Fruit fly (Drosophila melanogaster) whole organism, embryonic: ENCODE results near the gene Cpr64Ab.

Source experiments
- Adf1 ChIP-seq: fragments of 200-800 bp; sonication (Bioruptor generic); IDR thresholded peaks from 2 replicates; pipeline ENCODE4 v1.3.6; 2022; ENCODE audit warnings: missing biosample characterization, missing genetic modification characterization
- CG10274 ChIP-seq: fragments of 200-800 bp; sonication (Bioruptor generic); optimal IDR thresholded peaks from 3 replicates; lab custom pipeline; 2017; ENCODE audit warnings: missing biosample characterization, mild to moderate bottlenecking, missing genetic modification characterization
- CG10321 ChIP-seq: fragments of 200-800 bp; sonication (Bioruptor generic); IDR thresholded peaks from 2 replicates; pipeline ENCODE4 v1.3.6; 2022; ENCODE audit warnings: missing biosample characterization, missing genetic modification characterization
- CG10654 ChIP-seq: fragments of 200-800 bp; sonication (Bioruptor generic); optimal IDR thresholded peaks from 2 replicates; lab custom pipeline; 2016; ENCODE audit warnings: missing biosample characterization, missing genetic modification characterization
- CG12155 ChIP-seq: fragments of 200-800 bp; sonication (Bioruptor generic); optimal IDR thresholded peaks from 3 replicates; lab custom pipeline; 2016; ENCODE audit warnings: missing biosample characterization, missing genetic modification characterization
- CG13894 ChIP-seq: fragments of 200-800 bp; sonication (Bioruptor generic); optimal IDR thresholded peaks from 3 replicates; lab custom pipeline; 2018; ENCODE audit warnings: missing biosample characterization, mild to moderate bottlenecking, missing genetic modification characterization, moderate library complexity
- CG14860 ChIP-seq: fragments of 200-800 bp; sonication (Bioruptor generic); IDR thresholded peaks from 3 replicates; pipeline ENCODE4 v1.3.6; 2022; ENCODE audit warnings: missing biosample characterization, missing genetic modification characterization; ENCODE audit not compliant: partially characterized antibody
- CG15269 ChIP-seq: fragments of 200-800 bp; sonication (Bioruptor generic); optimal IDR thresholded peaks from 2 replicates; lab custom pipeline; 2018; ENCODE audit warnings: missing biosample characterization, mild to moderate bottlenecking, missing genetic modification characterization, moderate library complexity
- CG1603 ChIP-seq: fragments of 200-800 bp; sonication (Bioruptor generic); optimal IDR thresholded peaks from 2 replicates; lab custom pipeline; 2019; ENCODE audit warnings: missing biosample characterization, mild to moderate bottlenecking, missing genetic modification characterization, moderate library complexity
- CG17361 ChIP-seq: fragments of 200-800 bp; sonication (Bioruptor generic); IDR thresholded peaks from 3 replicates; pipeline ENCODE4 v1.3.6; 2022; ENCODE audit warnings: missing biosample characterization, missing genetic modification characterization
- CG17568 ChIP-seq: fragments of 200-800 bp; sonication (Bioruptor generic); optimal IDR thresholded peaks from 2 replicates; lab custom pipeline; 2018; ENCODE audit warnings: missing biosample characterization, mild to moderate bottlenecking, missing genetic modification characterization, moderate library complexity
- CG17802 ChIP-seq: fragments of 200-800 bp; sonication (Bioruptor generic); optimal IDR thresholded peaks from 2 replicates; lab custom pipeline; 2018; ENCODE audit warnings: missing biosample characterization, mild to moderate bottlenecking, missing genetic modification characterization, moderate library complexity
- CG18262 ChIP-seq: fragments of 200-800 bp; optimal IDR thresholded peaks from 3 replicates; lab custom pipeline; 2019; ENCODE audit warnings: missing biosample characterization, mild to moderate bottlenecking, missing genetic modification characterization, moderate library complexity
- CG31365 ChIP-seq: fragments of 200-800 bp; sonication (Bioruptor generic); optimal IDR thresholded peaks from 2 replicates; lab custom pipeline; 2018; ENCODE audit warnings: missing biosample characterization, mild to moderate bottlenecking, missing genetic modification characterization
- CG4282 ChIP-seq: fragments of 200-800 bp; sonication (Bioruptor generic); optimal IDR thresholded peaks from 2 replicates; lab custom pipeline; 2016; ENCODE audit warnings: missing biosample characterization, missing genetic modification characterization
- CG6854 ChIP-seq: fragments of 200-800 bp; sonication (Bioruptor generic); optimal IDR thresholded peaks from 3 replicates; lab custom pipeline; 2017; ENCODE audit warnings: missing biosample characterization, mild to moderate bottlenecking, missing genetic modification characterization
- CG7372 ChIP-seq: fragments of 200-800 bp; sonication (Bioruptor generic); IDR thresholded peaks from 2 replicates; pipeline ENCODE4 v1.3.6; 2022; ENCODE audit warnings: missing biosample characterization, missing genetic modification characterization
- CG7786 ChIP-seq: fragments of 200-800 bp; sonication (Bioruptor generic); optimal IDR thresholded peaks from 2 replicates; lab custom pipeline; 2016; ENCODE audit warnings: missing biosample characterization, missing genetic modification characterization
- CG7839 ChIP-seq: fragments of 200-800 bp; sonication (Bioruptor generic); optimal IDR thresholded peaks from 3 replicates; lab custom pipeline; 2018; ENCODE audit warnings: missing biosample characterization, mild to moderate bottlenecking, missing genetic modification characterization, moderate library complexity
- CG9817 ChIP-seq: fragments of 200-800 bp; sonication (Bioruptor generic); optimal IDR thresholded peaks from 2 replicates; lab custom pipeline; 2018; ENCODE audit warnings: missing biosample characterization, mild to moderate bottlenecking, missing genetic modification characterization, moderate library complexity
- CTCF ChIP-seq: fragments of 200-800 bp; sonication (Bioruptor generic); optimal IDR thresholded peaks from 2 replicates; lab custom pipeline; 2017; ENCODE audit warnings: missing biosample characterization, mild to moderate bottlenecking, missing genetic modification characterization, moderate library complexity
- Dek ChIP-seq: fragments of 200-800 bp; sonication (Bioruptor generic); optimal IDR thresholded peaks from 3 replicates; lab custom pipeline; 2019; ENCODE audit warnings: missing biosample characterization, mild to moderate bottlenecking, missing genetic modification characterization, moderate library complexity
- H2.0 ChIP-seq: fragments of 200-800 bp; sonication (Bioruptor generic); IDR thresholded peaks from 2 replicates; pipeline ENCODE4 v1.3.6; 2022; ENCODE audit warnings: missing biosample characterization, missing genetic modification characterization
- Hand ChIP-seq: fragments of 200-800 bp; sonication (Bioruptor generic); optimal IDR thresholded peaks from 2 replicates; lab custom pipeline; 2017; ENCODE audit warnings: mild to moderate bottlenecking, missing biosample characterization, missing genetic modification reagents, missing genetic modification characterization
- Hr39 ChIP-seq: fragments of >200 bp; optimal IDR thresholded peaks from 2 replicates; lab custom pipeline; 2017
- Hsf ChIP-seq: fragments of 200-800 bp; sonication (Bioruptor generic); optimal IDR thresholded peaks from 3 replicates; lab custom pipeline; 2016; ENCODE audit warnings: missing biosample characterization, missing genetic modification characterization
- Max ChIP-seq: fragments of 200-800 bp; sonication (Bioruptor generic); optimal IDR thresholded peaks from 2 replicates; lab custom pipeline; 2016; ENCODE audit warnings: missing biosample characterization, mild to moderate bottlenecking, missing genetic modification characterization
- Med ChIP-seq: fragments of 200-800 bp; sonication (Bioruptor generic); peaks from one replicate; lab custom pipeline; 2016; ENCODE audit warnings: missing biosample characterization, missing genetic modification characterization, mild to moderate bottlenecking, inconsistent platforms, moderate library complexity
- NFAT ChIP-seq: fragments of 200-800 bp; sonication (Bioruptor generic); IDR thresholded peaks from 2 replicates; pipeline ENCODE4 v1.3.6; 2022; ENCODE audit warnings: missing biosample characterization, missing genetic modification characterization
- Nf-YA ChIP-seq: fragments of 200-800 bp; sonication (Bioruptor generic); IDR thresholded peaks from 2 replicates; pipeline ENCODE4 v1.3.6; 2022; ENCODE audit warnings: missing biosample characterization, missing genetic modification characterization
- Pdp1 ChIP-seq, 2 experiments: fragments of 200-800 bp; sonication (Bioruptor generic); optimal IDR thresholded peaks; 3 replicates each; lab custom pipeline; 2016; ENCODE audit warnings: missing biosample characterization in 2 of 2, missing genetic modification characterization in 2 of 2, mild to moderate bottlenecking in 1 of 2, moderate library complexity in 1 of 2
- Sox102F ChIP-seq: fragments of 200-800 bp; sonication (Bioruptor generic); optimal IDR thresholded peaks from 2 replicates; lab custom pipeline; 2018; ENCODE audit warnings: missing biosample characterization, mild to moderate bottlenecking, missing genetic modification characterization, moderate library complexity
- bsh ChIP-seq, 2 experiments: fragments of 200-800 bp; sonication (Bioruptor generic); optimal IDR thresholded peaks; 2 replicates each; lab custom pipeline; 2017 to 2018; ENCODE audit warnings: mild to moderate bottlenecking in 2 of 2, missing biosample characterization in 2 of 2, missing genetic modification characterization in 2 of 2, moderate library complexity in 1 of 2
- jigr1 ChIP-seq: fragments of 200-800 bp; sonication (Bioruptor generic); IDR thresholded peaks from 3 replicates; pipeline ENCODE4 v1.3.6; 2022; ENCODE audit warnings: missing biosample characterization, missing genetic modification characterization
- jing ChIP-seq: fragments of 200-800 bp; sonication (Bioruptor generic); optimal IDR thresholded peaks from 2 replicates; lab custom pipeline; 2018; ENCODE audit warnings: missing biosample characterization, mild to moderate bottlenecking, missing genetic modification characterization
- mld ChIP-seq: fragments of 200-800 bp; sonication (Bioruptor generic); IDR thresholded peaks from 3 replicates; pipeline ENCODE4 v1.3.6; 2022; ENCODE audit warnings: missing biosample characterization, missing genetic modification characterization; ENCODE audit not compliant: partially characterized antibody
- nerfin-2 ChIP-seq: fragments of 200-800 bp; sonication (Bioruptor generic); IDR thresholded peaks from 2 replicates; pipeline ENCODE4 v1.3.6; 2022; ENCODE audit warnings: missing biosample characterization, missing genetic modification characterization; ENCODE audit not compliant: partially characterized antibody
- onecut ChIP-seq: fragments of 200-800 bp; sonication (Bioruptor generic); IDR thresholded peaks from 2 replicates; pipeline ENCODE4 v1.3.6; 2022; ENCODE audit warnings: missing biosample characterization, missing genetic modification characterization
- pan ChIP-seq, 4 experiments: fragments of >200 bp in 3 of 4; fragments of 200-800 bp in 1 of 4; sonication (Bioruptor generic) in 1 of 4; optimal IDR thresholded peaks in 3 of 4; IDR thresholded peaks in 1 of 4; 2 replicates each; pipeline versions ENCODE4 v1.3.6 to Lab custom; 2017 to 2022; ENCODE audit warnings: missing biosample characterization in 2 of 4, missing genetic modification characterization in 2 of 4, mixed read lengths in 1 of 4
- phol ChIP-seq: fragments of 200-800 bp; sonication (Bioruptor generic); optimal IDR thresholded peaks from 3 replicates; lab custom pipeline; 2018; ENCODE audit warnings: missing biosample characterization, mild to moderate bottlenecking, missing genetic modification characterization, moderate library complexity
- ro ChIP-seq: fragments of 200-800 bp; sonication (Bioruptor generic); IDR thresholded peaks from 2 replicates; pipeline ENCODE4 v1.3.6; 2022; ENCODE audit warnings: missing biosample characterization, missing genetic modification characterization
- row ChIP-seq: fragments of 200-800 bp; sonication (Bioruptor generic); IDR thresholded peaks from 3 replicates; pipeline ENCODE4 v1.3.6; 2022; ENCODE audit warnings: missing biosample characterization, missing genetic modification characterization
- schlank ChIP-seq: fragments of 200-800 bp; sonication (Bioruptor generic); optimal IDR thresholded peaks from 2 replicates; lab custom pipeline; 2018; ENCODE audit warnings: missing biosample characterization, mild to moderate bottlenecking, missing genetic modification characterization
- sd ChIP-seq: fragments of 200-800 bp; sonication (Bioruptor generic); optimal IDR thresholded peaks from 3 replicates; lab custom pipeline; 2018; ENCODE audit warnings: missing biosample characterization, mild to moderate bottlenecking, missing genetic modification characterization, moderate library complexity
- sens ChIP-seq: fragments of 200-800 bp; sonication (Bioruptor generic); peaks from one replicate; lab custom pipeline; 2016; ENCODE audit warnings: missing biosample characterization, missing genetic modification characterization
- sens-2 ChIP-seq: fragments of 200-800 bp; sonication (Bioruptor generic); IDR thresholded peaks from 2 replicates; pipeline ENCODE4 v1.3.6; 2022; ENCODE audit warnings: missing biosample characterization, missing genetic modification characterization
- sisA ChIP-seq: fragments of 200-800 bp; sonication (Bioruptor generic); IDR thresholded peaks from 2 replicates; pipeline ENCODE4 v1.3.6; 2022; ENCODE audit warnings: missing biosample characterization, missing genetic modification characterization
- sr ChIP-seq: fragments of 200-800 bp; sonication (Bioruptor generic); IDR thresholded peaks from 3 replicates; pipeline ENCODE4 v1.3.6; 2022; ENCODE audit warnings: missing biosample characterization, missing genetic modification characterization
- vvl ChIP-seq: fragments of 200-800 bp; sonication (Bioruptor generic); IDR thresholded peaks from 2 replicates; pipeline ENCODE4 v1.3.6; 2022; ENCODE audit warnings: missing biosample characterization, missing genetic modification characterization
- zf30C ChIP-seq: fragments of 200-800 bp; sonication (Bioruptor generic); optimal IDR thresholded peaks from 3 replicates; lab custom pipeline; 2018; ENCODE audit warnings: missing biosample characterization, mild to moderate bottlenecking, missing genetic modification characterization

Gene Cpr64Ab

DNA sequence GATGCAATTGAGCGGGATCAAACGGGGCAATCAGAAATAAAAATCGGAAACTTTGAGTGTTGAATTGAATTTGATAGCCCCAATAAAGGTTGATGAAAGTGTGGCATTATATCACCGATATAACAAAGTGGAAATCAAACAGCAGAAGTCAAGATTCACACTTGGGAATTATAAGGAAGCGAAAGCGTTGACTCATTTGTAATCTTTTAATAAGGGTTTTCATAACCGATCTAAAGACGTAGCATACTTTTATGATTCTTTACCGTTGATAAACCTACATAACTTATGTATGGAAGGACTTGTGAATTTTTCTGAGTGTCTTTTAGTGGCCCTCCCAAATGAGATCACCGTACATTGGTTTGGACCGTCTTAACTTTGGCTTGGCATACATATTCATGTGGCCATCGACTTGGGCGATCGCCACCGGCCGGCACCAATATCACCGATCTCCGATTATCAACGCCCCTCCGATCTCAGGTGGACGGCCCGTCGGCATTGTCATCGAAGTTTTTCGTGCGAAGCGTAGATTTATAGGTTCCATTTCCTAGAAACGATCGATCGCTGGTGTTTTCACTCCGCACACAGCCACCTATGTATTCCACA lies 18.1 kb upstream of the Cpr64Ab start (continued):
- TF ChIP-seq Hr39 (lab: Kevin White, UChicago): no peak
- no peak for TF ChIP-seq CG9817 (tag; lab: Kevin White, UChicago)
- TF ChIP-seq CG10274 (GFP tag; lab: Kevin White, UChicago): no peak
- peak; percentile 3 for TF ChIP-seq CG1603 (tag; lab: Kevin White, UChicago)
- no peak for TF ChIP-seq CG10321 (GFP tag; lab: Robert Waterston, UW)
- peak; percentile 66 for TF ChIP-seq vvl
- TF ChIP-seq Nf-YA (GFP tag; lab: Robert Waterston, UW): no peak
- TF ChIP-seq sr (GFP tag; lab: Robert Waterston, UW): no peak
- no peak for TF ChIP-seq Max
- TF ChIP-seq mld (GFP tag; lab: Robert Waterston, UW): no peak
- TF ChIP-seq CG17568 (GFP tag; lab: Kevin White, UChicago): no peak
- no peak for TF ChIP-seq CG12155 (GFP tag; lab: Kevin White, UChicago)
- TF ChIP-seq CG10654 (GFP tag; lab: Kevin White, UChicago): no peak
- TF ChIP-seq onecut (GFP tag; lab: Robert Waterston, UW): peak; percentile 64
- TF ChIP-seq row (GFP tag; lab: Robert Waterston, UW): peak; percentile 16; the same call in 1 of the 3 replicates
- peak; percentile 19 for TF ChIP-seq Med (GFP tag; lab: Kevin White, UChicago)
- TF ChIP-seq CG18262: peak; percentile 4
- no peak for TF ChIP-seq Hand
- TF ChIP-seq Sox102F: peak; percentile 9
- TF ChIP-seq H2.0 (GFP tag; lab: Robert Waterston, UW): no peak
- peak; percentile 24 for TF ChIP-seq zf30C (GFP tag; lab: Kevin White, UChicago)
- TF ChIP-seq CG13894 (tag; lab: Kevin White, UChicago): peak; percentile 27
- TF ChIP-seq bsh (GFP tag; optimal IDR thresholded peaks at IDR 0.05; lab: Kevin White, UChicago): peak in 1 of 2 experiments; percentile 14
- TF ChIP-seq Pdp1 (GFP tag; optimal IDR thresholded peaks at IDR 0.05; lab: Kevin White, UChicago): peak in 1 of 2 experiments; percentile 13
- TF ChIP-seq CG31365 (tag; lab: Kevin White, UChicago): no peak
- peak; percentile 12 for TF ChIP-seq phol (tag; lab: Kevin White, UChicago)
- no peak for TF ChIP-seq CG17361
- peak; percentile 82 for TF ChIP-seq sens (GFP tag; lab: Kevin White, UChicago)
- no peak for TF ChIP-seq CTCF (GFP tag; lab: Kevin White, UChicago)
- TF ChIP-seq CG7372 (GFP tag; lab: Robert Waterston, UW): no peak
- no peak for TF ChIP-seq schlank (tag; lab: Kevin White, UChicago)

DNA sequence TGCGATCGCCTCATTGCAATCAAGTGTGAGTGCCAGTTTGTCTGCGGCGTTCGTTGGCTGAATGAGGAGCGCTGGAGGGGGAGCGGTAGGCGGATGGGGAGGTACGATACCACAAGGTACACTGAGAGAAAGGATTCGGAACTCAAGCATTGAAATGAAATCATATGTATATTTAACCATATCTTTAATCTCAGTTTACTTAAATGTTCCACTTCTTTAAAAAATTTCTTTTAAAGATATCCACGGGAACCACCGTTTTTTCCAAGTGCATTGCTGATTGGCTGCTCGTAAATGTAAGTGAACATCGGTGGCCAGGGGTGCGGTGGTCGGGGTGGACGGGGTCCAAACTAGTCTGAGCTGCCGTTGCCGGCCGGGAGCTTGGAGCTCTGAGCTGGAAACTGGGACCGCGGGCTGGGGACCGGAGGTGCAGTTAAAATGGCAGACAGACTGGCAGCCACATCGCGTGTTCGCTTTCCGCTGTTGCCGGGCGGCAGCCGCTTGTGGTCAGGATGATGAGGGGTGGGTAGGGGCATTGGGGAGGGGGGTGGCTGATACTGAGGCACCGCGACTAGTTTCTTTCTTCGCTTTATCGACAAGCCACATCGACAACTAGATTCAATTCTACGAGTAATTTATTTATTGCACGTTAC lies 17.0 kb upstream of the Cpr64Ab start:
- no peak for TF ChIP-seq pan (optimal IDR thresholded peaks at IDR 0.05; lab: Kevin White, UChicago)
- peak in 1 of 2 experiments; percentile 97 for TF ChIP-seq pan (GFP tag; optimal IDR thresholded peaks at IDR 0.05 in 1 of 2, IDR thresholded peaks at IDR 0.05 in 1 of 2)
- TF ChIP-seq CG15269: peak; percentile 96
- TF ChIP-seq CG6854 (GFP tag; lab: Kevin White, UChicago): peak; percentile 69
- peak; percentile 92 for TF ChIP-seq Dek (tag; lab: Kevin White, UChicago)
- TF ChIP-seq NFAT (GFP tag; lab: Robert Waterston, UW): peak; percentile 81
- peak; percentile 99 for TF ChIP-seq sisA (GFP tag; lab: Robert Waterston, UW)
- peak; percentile 98 for TF ChIP-seq sens-2 (GFP tag; lab: Robert Waterston, UW)
- peak; percentile 78 for TF ChIP-seq sd (tag; lab: Kevin White, UChicago)
- TF ChIP-seq CG14860: no peak
- peak; percentile 88 for TF ChIP-seq ro (GFP tag; lab: Robert Waterston, UW)
- TF ChIP-seq CG4282: peak; percentile 75
- TF ChIP-seq nerfin-2 (GFP tag; lab: Robert Waterston, UW): no peak
- TF ChIP-seq CG7839 (tag; lab: Kevin White, UChicago): peak; percentile 97
- peak; percentile 97 for TF ChIP-seq jing (GFP tag; lab: Kevin White, UChicago)
- peak; percentile 96 for TF ChIP-seq Hsf (GFP tag; lab: Kevin White, UChicago)
- TF ChIP-seq CG17802 (tag; lab: Kevin White, UChicago): peak; percentile 78
- TF ChIP-seq CG7786 (GFP tag; lab: Kevin White, UChicago): peak; percentile 93
- TF ChIP-seq jigr1 (GFP tag; lab: Robert Waterston, UW): peak; percentile 93
- TF ChIP-seq Adf1: peak; percentile 52
